Worm (Caenorhabditis elegans) whole organism, L4 larva: Measurements from ENCODE around the gene madf-4.

Experiments
- R02D3.7 ChIP-seq: fragments of 150-350 bp; sonication (generic microtip); optimal IDR thresholded peaks from 3 replicates; lab custom pipeline; 2014; ENCODE audit warnings: missing biosample characterization, missing genetic modification characterization
- egl-27 ChIP-seq: sonication (generic microtip); optimal IDR thresholded peaks from 3 replicates; lab custom pipeline; 2017; ENCODE audit warnings: missing biosample characterization, missing genetic modification reagents, missing genetic modification characterization
- fkh-10 ChIP-seq: fragments of 150-350 bp; optimal IDR thresholded peaks from 2 replicates; lab custom pipeline; 2014; ENCODE audit warnings: missing biosample characterization, missing genetic modification reagents, missing genetic modification characterization
- nhr-11 ChIP-seq: fragments of 150-350 bp; optimal IDR thresholded peaks from 2 replicates; lab custom pipeline; 2014; ENCODE audit warnings: missing biosample characterization, missing genetic modification characterization
- skn-1 ChIP-seq: fragments of 150-350 bp; optimal IDR thresholded peaks from 2 replicates; lab custom pipeline; 2014; ENCODE audit warnings: missing biosample characterization, missing genetic modification characterization
- unc-130 ChIP-seq: sonication (generic microtip); optimal IDR thresholded peaks from 2 replicates; lab custom pipeline; 2016; ENCODE audit warnings: missing genetic modification reagents, missing genetic modification characterization, missing compliant biosample characterization
- unc-62 ChIP-seq, 3 experiments: fragments of 150-350 bp in 1 of 3; sonication (generic microtip); optimal IDR thresholded peaks in 2 of 3; peaks in 1 of 3; 1 replicate in 1 of 3; 2 replicates in 2 of 3; lab custom pipeline; 2014 to 2017; ENCODE audit warnings: missing biosample characterization in 3 of 3, missing genetic modification characterization in 3 of 3, missing genetic modification reagents in 3 of 3, missing genotype in 1 of 3

DNA sequence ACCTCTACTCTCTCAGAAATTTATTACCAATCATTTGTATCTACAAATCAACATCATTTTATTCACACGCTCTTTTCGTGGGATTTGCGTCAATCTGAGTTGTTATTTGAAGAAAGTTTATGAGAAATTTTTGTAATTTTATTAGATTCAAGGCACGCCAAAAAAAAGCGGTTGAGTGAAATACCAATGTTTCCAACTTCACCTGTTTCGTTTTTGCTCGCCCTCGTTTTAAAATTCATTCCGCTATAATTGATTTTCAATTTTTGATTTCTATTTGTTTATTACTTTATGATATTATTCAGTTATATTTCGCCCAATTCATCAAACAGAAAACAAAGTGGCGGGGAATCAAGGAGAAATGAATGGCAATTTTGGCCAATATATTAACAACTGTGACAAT lies 38.5 kb upstream of the madf-4 start, which contains the start of gene K08H10.10:
- no peak for TF ChIP-seq skn-1 (tag; lab: Kevin White, UChicago)
- TF ChIP-seq egl-27: no peak
- TF ChIP-seq R02D3.7: no peak
- TF ChIP-seq nhr-11: no peak
- no peak for TF ChIP-seq unc-130 (GFP tag; lab: Kevin White, UChicago)
- no peak for TF ChIP-seq unc-62 (GFP tag; optimal IDR thresholded peaks at IDR 0.05 in 1 of 2; lab: Kevin White, UChicago)
- TF ChIP-seq unc-62 (tag; optimal IDR thresholded peaks at IDR 0.05; lab: Kevin White, UChicago): no peak
- no peak for TF ChIP-seq fkh-10
